Worm (Caenorhabditis elegans) whole organism, L2 larva: ENCODE results near the gene srlf-1.

Experiments
- C34F6.9 ChIP-seq: fragments of 150-350 bp; optimal IDR thresholded peaks from 2 replicates; lab custom pipeline; 2014; ENCODE audit warnings: missing biosample characterization, missing genetic modification characterization
- F13H6.1 ChIP-seq: sonication (generic microtip); optimal IDR thresholded peaks from 2 replicates; lab custom pipeline; 2016; ENCODE audit warnings: missing genetic modification characterization, missing compliant biosample characterization
- R02D3.7 ChIP-seq: fragments of 150-350 bp; optimal IDR thresholded peaks from 2 replicates; lab custom pipeline; 2014; ENCODE audit warnings: missing biosample characterization, missing genetic modification characterization
- Y55F3AM.14 ChIP-seq: fragments of 200-800 bp; sonication (Bioruptor generic); optimal IDR thresholded peaks from 2 replicates; lab custom pipeline; 2018; ENCODE audit warnings: mild to moderate bottlenecking, missing genetic modification characterization, missing compliant biosample characterization
- ZK546.5 ChIP-seq: sonication (generic microtip); optimal IDR thresholded peaks from 2 replicates; lab custom pipeline; 2017; ENCODE audit warnings: missing biosample characterization, missing genetic modification characterization
- alr-1 ChIP-seq: fragments of 150-350 bp; optimal IDR thresholded peaks from 2 replicates; lab custom pipeline; 2014; ENCODE audit warnings: missing biosample characterization, missing genetic modification characterization
- aly-2 ChIP-seq: fragments of 150-350 bp; optimal IDR thresholded peaks from 2 replicates; lab custom pipeline; 2014; ENCODE audit warnings: missing biosample characterization, missing genetic modification characterization
- ama-1 ChIP-seq: fragments of 150-350 bp; optimal IDR thresholded peaks from 2 replicates; lab custom pipeline; 2018; ENCODE audit warnings: inconsistent platforms
- ceh-82 ChIP-seq: fragments of 150-350 bp; optimal IDR thresholded peaks from 2 replicates; lab custom pipeline; 2014; ENCODE audit warnings: missing biosample characterization, missing genetic modification characterization
- dmd-4 ChIP-seq: sonication (generic microtip); optimal IDR thresholded peaks from 2 replicates; lab custom pipeline; 2017; ENCODE audit warnings: missing biosample characterization, missing genetic modification characterization
- elt-1 ChIP-seq: fragments of 150-350 bp; optimal IDR thresholded peaks from 2 replicates; lab custom pipeline; 2014; ENCODE audit warnings: missing biosample characterization, missing genetic modification characterization
- fos-1 ChIP-seq: fragments of 150-350 bp; optimal IDR thresholded peaks from 2 replicates; lab custom pipeline; 2014; ENCODE audit warnings: missing biosample characterization, missing genetic modification characterization
- gmeb-1 ChIP-seq: fragments of 150-350 bp; optimal IDR thresholded peaks from 2 replicates; lab custom pipeline; 2014; ENCODE audit warnings: missing biosample characterization, missing genetic modification characterization
- lin-11 ChIP-seq: fragments of 150-350 bp; sonication (generic microtip); optimal IDR thresholded peaks from 2 replicates; lab custom pipeline; 2014; ENCODE audit warnings: missing biosample characterization, missing genetic modification characterization, inconsistent platforms, mixed read lengths
- lin-13 ChIP-seq: fragments of 150-350 bp; optimal IDR thresholded peaks from 2 replicates; lab custom pipeline; 2014; ENCODE audit warnings: missing biosample characterization, missing genetic modification reagents, missing genetic modification characterization
- lsy-2 ChIP-seq, 2 experiments: fragments of 150-350 bp in 1 of 2; sonication (generic microtip) in 1 of 2; optimal IDR thresholded peaks; 2 replicates each; lab custom pipeline; 2014 to 2017; ENCODE audit warnings: missing biosample characterization in 2 of 2, missing genetic modification characterization in 2 of 2
- mab-5 ChIP-seq: fragments of 150-350 bp; optimal IDR thresholded peaks from 2 replicates; lab custom pipeline; 2014; ENCODE audit warnings: missing biosample characterization, missing genetic modification characterization
- mdl-1 ChIP-seq, 2 experiments: fragments of 150-350 bp in 1 of 2; sonication (generic microtip) in 1 of 2; optimal IDR thresholded peaks; 2 replicates each; lab custom pipeline; 2017; ENCODE audit warnings: missing biosample characterization in 2 of 2, missing genetic modification characterization in 2 of 2
- nhr-10 ChIP-seq: sonication (generic microtip); optimal IDR thresholded peaks from 2 replicates; lab custom pipeline; 2017; ENCODE audit warnings: missing biosample characterization, missing genetic modification characterization
- nhr-12 ChIP-seq: fragments of 150-350 bp; optimal IDR thresholded peaks from 2 replicates; lab custom pipeline; 2014; ENCODE audit warnings: missing biosample characterization, missing genetic modification characterization
- nhr-129 ChIP-seq: fragments of 150-350 bp; optimal IDR thresholded peaks from 2 replicates; lab custom pipeline; 2014; ENCODE audit warnings: missing biosample characterization, missing genetic modification characterization
- nhr-23 ChIP-seq: fragments of 150-350 bp; optimal IDR thresholded peaks from 2 replicates; lab custom pipeline; 2014; ENCODE audit warnings: missing biosample characterization, missing genetic modification reagents, missing genetic modification characterization
- nhr-25 ChIP-seq: fragments of 150-350 bp; sonication (generic microtip); optimal IDR thresholded peaks from 3 replicates; lab custom pipeline; 2014; ENCODE audit warnings: missing biosample characterization, missing genetic modification characterization
- nhr-77 ChIP-seq: fragments of 150-350 bp; optimal IDR thresholded peaks from 2 replicates; lab custom pipeline; 2014; ENCODE audit warnings: missing biosample characterization, missing genetic modification characterization
- peb-1 ChIP-seq: fragments of 150-350 bp; optimal IDR thresholded peaks from 2 replicates; lab custom pipeline; 2014; ENCODE audit warnings: missing biosample characterization, missing genetic modification characterization
- skn-1 ChIP-seq: sonication (generic microtip); optimal IDR thresholded peaks from 2 replicates; lab custom pipeline; 2017; ENCODE audit warnings: missing biosample characterization, missing genetic modification characterization
- sma-9 ChIP-seq, 2 experiments: fragments of 150-350 bp in 1 of 2; sonication (generic microtip) in 1 of 2; optimal IDR thresholded peaks; 2 replicates each; lab custom pipeline; 2014 to 2016; ENCODE audit warnings: missing genetic modification characterization in 2 of 2, mild to moderate bottlenecking in 1 of 2, missing biosample characterization in 1 of 2, missing compliant biosample characterization in 1 of 2, missing genetic modification reagents in 1 of 2, moderate library complexity in 1 of 2
- snpc-4 ChIP-seq: fragments of 150-350 bp; optimal IDR thresholded peaks from 2 replicates; lab custom pipeline; 2014; ENCODE audit warnings: missing biosample characterization, missing genetic modification characterization
- unc-39 ChIP-seq: fragments of 150-350 bp; optimal IDR thresholded peaks from 2 replicates; lab custom pipeline; 2014; ENCODE audit warnings: missing biosample characterization, missing genetic modification characterization
- unc-55 ChIP-seq: fragments of 150-350 bp; sonication (generic microtip); optimal IDR thresholded peaks from 3 replicates; lab custom pipeline; 2014; ENCODE audit warnings: missing biosample characterization, missing genetic modification reagents, missing genetic modification characterization
- unc-62 ChIP-seq: fragments of 150-350 bp; optimal IDR thresholded peaks from 2 replicates; lab custom pipeline; 2014; ENCODE audit warnings: missing biosample characterization, missing genetic modification reagents, missing genetic modification characterization
- zag-1 ChIP-seq: fragments of 150-350 bp; optimal IDR thresholded peaks from 2 replicates; lab custom pipeline; 2014; ENCODE audit warnings: missing biosample characterization, missing genetic modification characterization
- ztf-1 ChIP-seq: fragments of 200-800 bp; sonication (Bioruptor generic); conservative IDR thresholded peaks from 2 replicates; pipeline ENCODE4 v1.3.6; 2022; ENCODE audit warnings: missing genetic modification characterization, missing compliant biosample characterization

srlf-1 gene

ce11 chrII:7758397-7759135 lies 31.8 kb upstream of the srlf-1 start, which contains the start of gene B0228.7 (continued):
- TF ChIP-seq ama-1 (lab: Kevin White, UChicago) = no peak
- TF ChIP-seq ZK546.5 = no peak
- TF ChIP-seq lsy-2 (tag; optimal IDR thresholded peaks at IDR 0.05; lab: Kevin White, UChicago) = peak in 1 of 2 experiments; percentile 64
- no peak for TF ChIP-seq snpc-4
- TF ChIP-seq aly-2 (tag; lab: Kevin White, UChicago) = no peak
- TF ChIP-seq nhr-10 (tag; lab: Kevin White, UChicago) = no peak
- no peak for TF ChIP-seq nhr-77 (tag; lab: Kevin White, UChicago)
- no peak for TF ChIP-seq R02D3.7
- peak; percentile 61 for TF ChIP-seq sma-9 (GFP tag; optimal IDR thresholded peaks at IDR 0.05; lab: Kevin White, UChicago)
- TF ChIP-seq sma-9 (tag; optimal IDR thresholded peaks at IDR 0.05; lab: Kevin White, UChicago) = no peak
- peak; percentile 19 for TF ChIP-seq C34F6.9 (tag; lab: Kevin White, UChicago)
- no peak for TF ChIP-seq mdl-1 (tag; optimal IDR thresholded peaks at IDR 0.05; lab: Kevin White, UChicago)
- TF ChIP-seq unc-62 (GFP tag; lab: Kevin White, UChicago) = no peak
- TF ChIP-seq Y55F3AM.14 = no peak
- TF ChIP-seq lin-13 = peak; percentile 46
- no peak for TF ChIP-seq alr-1
- no peak for TF ChIP-seq ceh-82 (tag; lab: Kevin White, UChicago)
- peak; percentile 57 for TF ChIP-seq unc-55 (GFP tag; lab: Kevin White, UChicago)
- no peak for TF ChIP-seq F13H6.1 (tag; lab: Kevin White, UChicago)
- no peak for TF ChIP-seq mab-5 (tag; lab: Kevin White, UChicago)
- peak; percentile 39 for TF ChIP-seq skn-1 (tag; lab: Kevin White, UChicago)
- no peak for TF ChIP-seq gmeb-1
- TF ChIP-seq nhr-23 (tag; lab: Kevin White, UChicago) = no peak
- no peak for TF ChIP-seq dmd-4 (tag; lab: Kevin White, UChicago)
- peak; percentile 37 for TF ChIP-seq fos-1 (tag; lab: Kevin White, UChicago)

ce11 chrII:7761440-7761839 lies 29.0 kb upstream of the srlf-1 start, which contains the start of gene B0228.8:
Gene B0228.8 (minus strand): TSS chrII:7761540.
- TF ChIP-seq unc-39 (tag; lab: Kevin White, UChicago) = no peak
- TF ChIP-seq lsy-2 (tag; optimal IDR thresholded peaks at IDR 0.05; lab: Kevin White, UChicago) = no peak
- no peak for TF ChIP-seq peb-1 (tag; lab: Kevin White, UChicago)
- TF ChIP-seq lin-11 (tag; lab: Kevin White, UChicago) = no peak

- TF ChIP-seq zag-1 (no peak), ztf-1 (GFP tag; lab: Robert Waterston, UW) (no peak)
Observed at ce11 chrII:7763569-7763968, 26.8 kb upstream of the srlf-1 start, which contains the start of gene B0228.9. Gene B0228.9 (minus strand): TSS chrII:7763669.

ce11 chrII:7765456-7765855 lies 24.9 kb upstream of the srlf-1 start, which contains the start of gene srh-39:
Gene srh-39 (minus strand): TSS chrII:7765556.
- no peak for TF ChIP-seq elt-1

- TF ChIP-seq nhr-12 (tag; lab: Kevin White, UChicago) (no peak), snpc-4 (no peak), nhr-25 (peak; percentile 37)
Observed at ce11 chrII:7769254-7769653, 21.1 kb upstream of the srlf-1 start.

- TF ChIP-seq nhr-12 (tag; lab: Kevin White, UChicago) (no peak), dmd-4 (tag; lab: Kevin White, UChicago) (no peak), mdl-1 (tag; optimal IDR thresholded peaks at IDR 0.05; lab: Kevin White, UChicago) (no peak), nhr-129 (tag; lab: Kevin White, UChicago) (no peak), nhr-23 (tag; lab: Kevin White, UChicago) (no peak)
- TF ChIP-seq, all 48 proteins: peak for 0
Observed at ce11 chrII:7770253-7770652, 20.1 kb upstream of the srlf-1 start.
